Worm (Caenorhabditis elegans) whole organism, L3 larva: Measurements from ENCODE around the gene F09B9.5.

ENCODE experiments used
- R02D3.7 ChIP-seq: fragments of 150-350 bp; optimal IDR thresholded peaks from 2 replicates; lab custom pipeline; 2014; ENCODE audit warnings: missing biosample characterization, missing genetic modification characterization
- ZK546.5 ChIP-seq: sonication (generic microtip); optimal IDR thresholded peaks from 2 replicates; lab custom pipeline; 2017; ENCODE audit warnings: missing biosample characterization, missing genetic modification characterization
- ama-1 ChIP-seq: fragments of 150-350 bp; optimal IDR thresholded peaks from 2 replicates; lab custom pipeline; 2018
- elt-3 ChIP-seq, 3 experiments: fragments of 150-350 bp in 1 of 3; sonication (generic microtip) in 2 of 3; optimal IDR thresholded peaks; 2 replicates in 2 of 3; 4 replicates in 1 of 3; lab custom pipeline; 2014 to 2017; ENCODE audit warnings: missing biosample characterization in 3 of 3, missing genetic modification characterization in 3 of 3
- fkh-10 ChIP-seq: sonication (generic microtip); optimal IDR thresholded peaks from 2 replicates; lab custom pipeline; 2017; ENCODE audit warnings: missing biosample characterization, missing genetic modification reagents, missing genetic modification characterization
- nfya-1 ChIP-seq: sonication (generic microtip); optimal IDR thresholded peaks from 2 replicates; lab custom pipeline; 2017; ENCODE audit warnings: missing genetic modification characterization, mild to moderate bottlenecking, missing compliant biosample characterization, antibody characterized with exemption, moderate library complexity; ENCODE audit not compliant: insufficient read depth
- nhr-11 ChIP-seq: fragments of 150-350 bp; optimal IDR thresholded peaks from 2 replicates; lab custom pipeline; 2014; ENCODE audit warnings: missing biosample characterization, missing genetic modification characterization
- nhr-67 ChIP-seq: fragments of 150-350 bp; optimal IDR thresholded peaks from 2 replicates; lab custom pipeline; 2014; ENCODE audit warnings: missing biosample characterization, missing genetic modification characterization
- nhr-76 ChIP-seq: fragments of 150-350 bp; sonication (generic microtip); optimal IDR thresholded peaks from 5 replicates; lab custom pipeline; 2014; ENCODE audit warnings: missing biosample characterization, missing genetic modification characterization
- snpc-4 ChIP-seq: fragments of 150-350 bp; optimal IDR thresholded peaks from 2 replicates; lab custom pipeline; 2014; ENCODE audit warnings: missing biosample characterization, missing genetic modification characterization
- unc-62 ChIP-seq: fragments of 150-350 bp; sonication (generic microtip); optimal IDR thresholded peaks from 4 replicates; lab custom pipeline; 2014; ENCODE audit warnings: missing biosample characterization, missing genetic modification reagents, missing genetic modification characterization
- zag-1 ChIP-seq: fragments of 150-350 bp; optimal IDR thresholded peaks from 2 replicates; lab custom pipeline; 2014; ENCODE audit warnings: missing biosample characterization, missing genetic modification characterization
- ztf-11 ChIP-seq: fragments of 150-350 bp; optimal IDR thresholded peaks from 2 replicates; lab custom pipeline; 2014; ENCODE audit warnings: missing biosample characterization, missing genetic modification characterization
- ztf-4 ChIP-seq: fragments of 150-350 bp; optimal IDR thresholded peaks from 2 replicates; lab custom pipeline; 2014; ENCODE audit warnings: missing biosample characterization, missing genetic modification characterization

- no peak for TF ChIP-seq zag-1 (tag; lab: Kevin White, UChicago)
- no peak for TF ChIP-seq fkh-10 (GFP tag; lab: Kevin White, UChicago)
- TF ChIP-seq ZK546.5 (tag; lab: Kevin White, UChicago), result no peak
- TF ChIP-seq ztf-11 (tag; lab: Kevin White, UChicago), result no peak
- no peak for TF ChIP-seq elt-3 (tag; optimal IDR thresholded peaks at IDR 0.05; lab: Kevin White, UChicago)
- TF ChIP-seq nfya-1 (tag; lab: Kevin White, UChicago), result no peak
- TF ChIP-seq R02D3.7 (tag; lab: Kevin White, UChicago), result no peak
- TF ChIP-seq nhr-11 (tag; lab: Kevin White, UChicago), result no peak
- TF ChIP-seq snpc-4 (tag; lab: Kevin White, UChicago), result no peak
- no peak for TF ChIP-seq nhr-67
- no peak for TF ChIP-seq ama-1 (lab: Kevin White, UChicago)
- TF ChIP-seq nhr-76 (tag; lab: Kevin White, UChicago), result no peak
- no peak for TF ChIP-seq ztf-4 (tag; lab: Kevin White, UChicago)
- TF ChIP-seq unc-62 (GFP tag; lab: Kevin White, UChicago), result no peak
These were observed 21.5 kb upstream of the F09B9.5 start, which contains the start of gene unc-58 for ce11 chrX:10133082-10133481.
